Fruit fly (Drosophila melanogaster) whole organism, pupa: Measurements from ENCODE around the gene CG43090.

ENCODE experiments used
- CG10348 ChIP-seq: fragments of 200-800 bp; sonication (Bioruptor generic); IDR thresholded peaks from 2 replicates; pipeline ENCODE4 v1.3.6; 2022; ENCODE audit warnings: missing biosample characterization, missing genetic modification characterization
- CG12605 ChIP-seq: fragments of 200-800 bp; sonication (Bioruptor generic); IDR thresholded peaks from 2 replicates; pipeline ENCODE4 v1.3.6; 2022; ENCODE audit warnings: missing biosample characterization, missing genetic modification characterization
- CG13204 ChIP-seq: fragments of 200-800 bp; sonication (Bioruptor generic); optimal IDR thresholded peaks from 2 replicates; lab custom pipeline; 2018; ENCODE audit warnings: missing biosample characterization, mild to moderate bottlenecking, missing genetic modification characterization, moderate library complexity
- CG14655 ChIP-seq: fragments of 200-800 bp; sonication (Bioruptor generic); optimal IDR thresholded peaks from 3 replicates; lab custom pipeline; 2017; ENCODE audit warnings: mild to moderate bottlenecking, missing biosample characterization, missing genetic modification reagents, missing genetic modification characterization
- CG15710 ChIP-seq: fragments of 200-800 bp; sonication (Bioruptor generic); optimal IDR thresholded peaks from 2 replicates; lab custom pipeline; 2018; ENCODE audit warnings: missing biosample characterization, mild to moderate bottlenecking, missing genetic modification characterization, moderate library complexity
- CG17806 ChIP-seq: fragments of 200-800 bp; sonication (Bioruptor generic); optimal IDR thresholded peaks from 2 replicates; lab custom pipeline; 2018; ENCODE audit warnings: missing biosample characterization, mild to moderate bottlenecking, missing genetic modification characterization, moderate library complexity
- CG32121 ChIP-seq: fragments of 200-800 bp; sonication (Bioruptor generic); IDR thresholded peaks from 2 replicates; pipeline ENCODE4 v1.3.6; 2022; ENCODE audit warnings: missing biosample characterization, missing genetic modification characterization
- CG34367 ChIP-seq: fragments of 200-800 bp; sonication (Bioruptor generic); optimal IDR thresholded peaks from 2 replicates; lab custom pipeline; 2018; ENCODE audit warnings: missing biosample characterization, mild to moderate bottlenecking, missing genetic modification characterization
- CG4496 ChIP-seq: fragments of 200-800 bp; sonication (Bioruptor generic); IDR thresholded peaks from 3 replicates; pipeline ENCODE4 v1.3.6; 2022; ENCODE audit warnings: missing biosample characterization, missing genetic modification characterization
- CG8159 ChIP-seq: fragments of 200-800 bp; sonication (Bioruptor generic); optimal IDR thresholded peaks from 3 replicates; lab custom pipeline; 2018; ENCODE audit warnings: missing biosample characterization, mild to moderate bottlenecking, missing genetic modification characterization, moderate library complexity
- CG8301 ChIP-seq: fragments of 200-800 bp; sonication (Bioruptor generic); optimal IDR thresholded peaks from 2 replicates; lab custom pipeline; 2018; ENCODE audit warnings: missing biosample characterization, mild to moderate bottlenecking, missing genetic modification characterization
- CG9948 ChIP-seq: fragments of 200-800 bp; sonication (Bioruptor generic); optimal IDR thresholded peaks from 2 replicates; lab custom pipeline; 2018; ENCODE audit warnings: missing biosample characterization, mild to moderate bottlenecking, missing genetic modification characterization, moderate library complexity
- D1 ChIP-seq: fragments of 200-800 bp; sonication (Bioruptor generic); optimal IDR thresholded peaks from 2 replicates; lab custom pipeline; 2018; ENCODE audit warnings: missing biosample characterization, mild to moderate bottlenecking, missing genetic modification characterization, moderate library complexity
- EcR ChIP-seq: fragments of 200-800 bp; sonication (Bioruptor generic); optimal IDR thresholded peaks from 3 replicates; lab custom pipeline; 2019; ENCODE audit warnings: missing biosample characterization, missing genetic modification characterization, mild to moderate bottlenecking, moderate library complexity, missing genetic modification reagents
- Ets98B ChIP-seq: fragments of 200-800 bp; sonication (Bioruptor generic); IDR thresholded peaks from 2 replicates; pipeline ENCODE4 v1.3.6; 2022; ENCODE audit warnings: missing biosample characterization, missing genetic modification characterization
- Pif1A ChIP-seq: fragments of 200-800 bp; sonication (Bioruptor generic); optimal IDR thresholded peaks from 3 replicates; lab custom pipeline; 2016; ENCODE audit warnings: missing biosample characterization, missing genetic modification characterization
- Pif1B ChIP-seq: fragments of 200-800 bp; sonication (Bioruptor generic); optimal IDR thresholded peaks from 3 replicates; lab custom pipeline; 2016; ENCODE audit warnings: missing biosample characterization, missing genetic modification characterization
- Snoo ChIP-seq: fragments of 200-800 bp; sonication (Bioruptor generic); optimal IDR thresholded peaks from 3 replicates; lab custom pipeline; 2017; ENCODE audit warnings: missing biosample characterization, mild to moderate bottlenecking, missing genetic modification characterization, inconsistent platforms
- fd96Ca ChIP-seq: fragments of 200-800 bp; sonication (Bioruptor generic); IDR thresholded peaks from 3 replicates; pipeline ENCODE4 v1.3.6; 2022; ENCODE audit warnings: missing biosample characterization, missing genetic modification characterization
- gl ChIP-seq: fragments of 200-800 bp; sonication (Bioruptor generic); optimal IDR thresholded peaks from 2 replicates; lab custom pipeline; 2018; ENCODE audit warnings: missing biosample characterization, mild to moderate bottlenecking, missing genetic modification characterization
- rn ChIP-seq: fragments of 200-800 bp; sonication (Bioruptor generic); IDR thresholded peaks from 2 replicates; pipeline ENCODE4 v1.3.6; 2022; ENCODE audit warnings: missing biosample characterization, missing genetic modification characterization

CG43090 gene

DNA sequence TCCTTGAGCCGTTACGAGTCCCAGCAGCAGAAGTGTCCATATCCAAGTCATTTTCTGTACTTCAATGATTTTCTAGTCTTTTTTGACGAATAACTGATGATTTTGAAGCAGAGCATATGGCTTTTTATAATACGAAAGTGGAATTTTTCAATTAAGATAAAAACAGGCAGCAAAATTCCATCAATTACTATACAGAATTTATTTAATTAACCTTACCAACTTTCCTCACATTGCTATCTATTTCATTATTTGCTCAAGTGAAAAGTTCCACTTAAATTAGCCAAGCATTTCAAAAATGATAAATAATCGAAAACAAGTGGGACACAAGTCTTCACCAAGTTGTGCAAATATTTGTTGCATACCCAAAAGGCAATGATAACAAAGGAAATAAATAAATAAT, at the start of gene CG43090:
TSS of gene CG43090 (minus strand) at position 101 of the 400 bp plus-strand sequence.
- TF ChIP-seq CG4496 (no peak), CG10348 (GFP tag; lab: Robert Waterston, UW) (no peak), EcR (GFP tag; lab: Kevin White, UChicago) (no peak), gl (tag; lab: Kevin White, UChicago) (no peak), CG15710 (no peak), CG9948 (tag; lab: Kevin White, UChicago) (no peak), Pif1B (GFP tag; lab: Kevin White, UChicago) (no peak), CG8159 (no peak), Pif1A (GFP tag; lab: Kevin White, UChicago) (no peak), Snoo (tag; lab: Kevin White, UChicago) (no peak)

DNA sequence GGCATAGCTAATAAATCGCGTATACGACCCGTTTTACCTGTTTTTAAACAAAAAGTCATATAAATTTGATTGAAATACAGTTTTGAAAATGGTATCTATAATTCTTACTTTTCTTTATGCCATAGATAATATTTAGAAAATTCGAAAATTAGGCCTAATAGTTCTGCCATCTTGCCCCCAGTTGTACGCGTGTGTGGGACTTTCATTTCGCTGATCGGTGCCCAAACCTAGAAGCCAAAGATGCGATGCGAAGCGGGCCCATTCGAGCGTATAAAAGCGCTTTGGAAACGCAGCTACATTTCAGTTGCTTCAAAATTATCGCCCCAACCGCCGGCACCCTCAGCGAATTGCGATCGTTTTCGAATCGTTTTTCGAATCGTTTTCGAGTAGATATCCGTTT, 37.3 kb upstream of the CG43090 start, which contains the start of gene CG14445:
TSS of gene CG14445 (plus strand) at position 301 of the 400 bp plus-strand sequence.
- TF ChIP-seq CG10348 (GFP tag; lab: Robert Waterston, UW) (no peak), CG14655 (GFP tag; lab: Kevin White, UChicago) (no peak), CG34367 (tag; lab: Kevin White, UChicago) (no peak), Snoo (tag; lab: Kevin White, UChicago) (no peak), gl (tag; lab: Kevin White, UChicago) (no peak), Pif1B (GFP tag; lab: Kevin White, UChicago) (no peak), CG8301 (tag; lab: Kevin White, UChicago) (no peak), CG15710 (no peak), CG12605 (GFP tag; lab: Robert Waterston, UW) (no peak), rn (GFP tag; lab: Robert Waterston, UW) (no peak), CG13204 (GFP tag; lab: Kevin White, UChicago) (no peak), EcR (GFP tag; lab: Kevin White, UChicago) (no peak), fd96Ca (GFP tag; lab: Robert Waterston, UW) (no peak), CG17806 (tag; lab: Kevin White, UChicago) (no peak)

DNA sequence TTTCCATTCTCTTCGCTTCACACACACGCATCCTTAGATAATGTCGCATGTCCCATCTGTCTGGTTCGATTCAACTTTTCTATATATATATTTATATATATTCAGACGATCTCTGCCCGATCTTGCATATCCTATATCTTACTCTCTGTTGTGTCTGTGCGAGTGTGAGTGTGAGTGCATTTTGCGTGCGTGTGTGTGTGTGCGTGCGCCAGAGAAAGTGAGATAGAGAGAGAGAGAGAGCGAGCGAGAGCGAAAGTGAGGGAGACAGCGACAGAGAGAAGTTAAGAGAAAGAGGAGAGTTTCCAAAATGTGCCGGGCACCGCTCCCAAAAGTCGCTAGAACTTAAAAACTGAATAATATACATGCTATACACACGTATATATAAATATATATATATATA, 32.1 kb upstream of the CG43090 start:
- TF ChIP-seq CG12605 (GFP tag; lab: Robert Waterston, UW) = no peak
- TF ChIP-seq CG8301 (tag; lab: Kevin White, UChicago) = no peak
- TF ChIP-seq CG10348 (GFP tag; lab: Robert Waterston, UW) = no peak
- no peak for TF ChIP-seq CG9948 (tag; lab: Kevin White, UChicago)

DNA sequence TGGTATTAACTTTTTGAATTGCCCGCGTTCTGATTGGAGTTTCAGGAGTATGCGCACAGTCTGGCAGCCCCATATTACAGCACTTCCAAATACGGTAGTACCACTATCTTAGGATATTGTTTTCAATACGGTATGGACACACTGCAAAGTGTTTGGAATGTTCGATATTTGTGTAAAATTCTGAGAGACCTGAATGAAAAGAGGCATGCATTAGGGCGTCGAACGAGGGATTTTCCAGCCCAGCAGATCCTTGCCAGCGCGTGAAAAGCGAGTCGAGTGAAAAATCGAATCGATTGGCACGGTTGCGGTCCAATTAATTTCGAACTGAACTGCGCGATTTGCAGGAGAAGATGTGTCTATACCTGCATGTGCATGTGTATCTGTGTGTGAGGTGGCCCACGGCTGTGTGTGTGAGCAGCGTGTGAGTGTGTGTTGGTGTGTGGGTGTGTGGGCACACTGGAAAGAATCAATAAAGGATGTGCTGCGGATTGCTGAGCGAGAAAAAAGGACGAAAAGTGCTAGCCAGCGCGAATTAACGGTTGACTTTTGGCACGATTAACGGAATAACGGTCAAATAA, 25.9 kb upstream of the CG43090 start, which contains the start of gene dtn:
TSS of gene dtn (plus strand) at position 176 of the 578 bp plus-strand sequence.
- TF ChIP-seq CG17806 (tag; lab: Kevin White, UChicago) (no peak), CG15710 (no peak), CG8159 (no peak), Ets98B (GFP tag; lab: Robert Waterston, UW) (no peak), CG32121 (no peak), CG34367 (tag; lab: Kevin White, UChicago) (no peak), gl (tag; lab: Kevin White, UChicago) (no peak), CG8301 (tag; lab: Kevin White, UChicago) (no peak), CG9948 (tag; lab: Kevin White, UChicago) (no peak), CG10348 (GFP tag; lab: Robert Waterston, UW) (no peak), CG14655 (GFP tag; lab: Kevin White, UChicago) (no peak), CG12605 (GFP tag; lab: Robert Waterston, UW) (no peak), fd96Ca (GFP tag; lab: Robert Waterston, UW) (no peak), EcR (GFP tag; lab: Kevin White, UChicago) (no peak), Pif1A (GFP tag; lab: Kevin White, UChicago) (no peak), CG13204 (GFP tag; lab: Kevin White, UChicago) (no peak)
- TF ChIP-seq, all 21 proteins: peak for 0

DNA sequence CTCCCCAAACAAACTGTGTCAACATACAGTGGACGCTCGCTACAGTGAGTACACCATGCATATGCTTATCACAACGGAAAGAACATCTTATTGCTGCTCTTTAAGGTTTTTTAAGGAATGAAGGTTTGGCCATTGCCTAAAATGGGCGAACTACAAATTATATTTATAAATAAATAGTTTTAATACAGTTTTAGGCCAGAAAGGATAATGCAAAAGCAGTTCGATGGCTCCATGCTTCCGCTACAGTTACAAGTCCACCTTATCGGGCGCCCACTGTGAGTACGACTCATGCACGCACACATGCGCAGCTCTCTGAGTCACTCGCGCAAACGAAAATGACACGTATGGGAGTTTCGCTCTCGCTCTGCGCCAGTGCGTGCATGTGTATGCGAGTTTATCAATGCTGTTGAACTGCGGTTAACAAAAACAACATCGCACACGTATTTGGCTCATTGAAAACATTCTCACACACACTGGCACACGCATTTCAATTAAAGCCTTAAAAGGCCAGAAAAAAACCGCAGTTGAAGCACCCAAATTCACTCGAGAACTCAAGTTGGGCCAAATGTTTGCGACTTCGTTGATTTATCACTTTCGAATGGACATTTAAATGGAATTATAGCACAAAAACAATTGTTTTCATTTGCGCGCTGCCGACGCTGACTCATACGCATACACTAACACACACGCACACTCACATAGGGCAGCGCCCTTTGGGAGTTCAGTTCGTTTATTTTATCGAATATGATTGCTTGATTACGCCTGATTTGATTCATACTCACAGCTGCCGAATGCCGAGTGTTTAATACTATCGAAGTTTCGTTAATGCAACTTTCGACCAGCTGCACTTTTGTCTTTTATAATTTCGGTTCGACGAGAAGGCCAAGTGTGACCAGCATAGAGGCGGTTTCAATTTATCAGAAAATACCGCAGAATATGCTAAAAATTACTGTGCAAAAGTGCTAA, 24.8 kb upstream of the CG43090 start, which contains the start of gene sqh:
TSS of gene sqh (minus strand) at position 916 of the 966 bp plus-strand sequence.
- TF ChIP-seq CG4496 (peak; percentile 94), CG8159 (peak; percentile 81), CG32121 (peak; percentile 95), CG10348 (GFP tag; lab: Robert Waterston, UW) (peak; percentile 80), gl (tag; lab: Kevin White, UChicago) (peak; percentile 66), CG13204 (GFP tag; lab: Kevin White, UChicago) (no peak), rn (GFP tag; lab: Robert Waterston, UW) (peak; percentile 78), EcR (GFP tag; lab: Kevin White, UChicago) (peak; percentile 94), CG9948 (tag; lab: Kevin White, UChicago) (peak; percentile 82), Pif1A (GFP tag; lab: Kevin White, UChicago) (peak; percentile 84), D1 (tag; lab: Kevin White, UChicago) (no peak), CG17806 (tag; lab: Kevin White, UChicago) (peak; percentile 66), CG14655 (GFP tag; lab: Kevin White, UChicago) (peak; percentile 87), CG34367 (tag; lab: Kevin White, UChicago) (peak; percentile 75), CG8301 (tag; lab: Kevin White, UChicago) (peak; percentile 82), Pif1B (GFP tag; lab: Kevin White, UChicago) (peak; percentile 87), CG12605 (GFP tag; lab: Robert Waterston, UW) (peak; percentile 76), fd96Ca (GFP tag; lab: Robert Waterston, UW) (peak; percentile 96), CG15710 (peak; percentile 86), Ets98B (GFP tag; lab: Robert Waterston, UW) (peak; percentile 91), Snoo (tag; lab: Kevin White, UChicago) (peak; percentile 85)
